Fruit fly (Drosophila melanogaster): ENCODE data around the gene m.

m gene

dm6 chrX:11709799-11710720 is 44.0 kb upstream of the m start, which contains the start of gene FucT6 (continued):
- peak; percentile 89; the same call in 2 of the 4 replicates for TF ChIP-seq chinmo (GFP tag; IDR thresholded peaks at IDR 0.05; ENCODE audit: partially characterized antibody)
- TF ChIP-seq CG32532 (GFP tag; IDR thresholded peaks at IDR 0.05) = peak; percentile 52; the same call in 1 of the 2 replicates
- peak; percentile 5 for TF ChIP-seq CG6854 (GFP tag; optimal IDR thresholded peaks at IDR 0.05)
- TF ChIP-seq prd (optimal IDR thresholded peaks at IDR 0.05) = no peak
- TF ChIP-seq prd (GFP tag; IDR thresholded peaks at IDR 0.05) = no peak
- TF ChIP-seq sna (GFP tag; IDR thresholded peaks at IDR 0.05; ENCODE audit: partially characterized antibody) = peak; percentile 85
- peak; percentile 17 for TF ChIP-seq CG9437 (GFP tag; optimal IDR thresholded peaks at IDR 0.05)
- no peak for TF ChIP-seq CG8944 (GFP tag; optimal IDR thresholded peaks at IDR 0.05)
- TF ChIP-seq CG12155 (GFP tag; optimal IDR thresholded peaks at IDR 0.05) = peak; percentile 52
- TF ChIP-seq CG9797 (GFP tag; optimal IDR thresholded peaks at IDR 0.05) = peak; percentile 38
- peak; percentile 80 for TF ChIP-seq hbn (GFP tag; IDR thresholded peaks at IDR 0.05; ENCODE audit: partially characterized antibody)
- TF ChIP-seq CG13424 (tag; optimal IDR thresholded peaks at IDR 0.05) = peak; percentile 1
- TF ChIP-seq CG2129 (GFP tag; IDR thresholded peaks at IDR 0.05; ENCODE audit: partially characterized antibody) = peak; percentile 61; the same call in 1 of the 2 replicates
- TF ChIP-seq CG31441 (GFP tag; IDR thresholded peaks at IDR 0.05) = 0 out of 2 replicates have a peak, but pooled peaks have one; percentile 1
- peak; percentile 1 for TF ChIP-seq NC2β (GFP tag; optimal IDR thresholded peaks at IDR 0.05)
- TF ChIP-seq Dad (GFP tag; optimal IDR thresholded peaks at IDR 0.05) = no peak
- peak; percentile 20 for TF ChIP-seq CG30020 (tag; optimal IDR thresholded peaks at IDR 0.05)
- TF ChIP-seq MBD-R2 (GFP tag; IDR thresholded peaks at IDR 0.05) = peak; percentile 72
- TF ChIP-seq Six4 (GFP tag; optimal IDR thresholded peaks at IDR 0.05) = no peak
- TF ChIP-seq corto (GFP tag; optimal IDR thresholded peaks at IDR 0.05) = peak; percentile 21
- TF ChIP-seq CG10209 (GFP tag; optimal IDR thresholded peaks at IDR 0.05) = peak; percentile 6
- peak; percentile 16 for TF ChIP-seq oc (tag; optimal IDR thresholded peaks at IDR 0.05)
- no peak for TF ChIP-seq fu2 (GFP tag; optimal IDR thresholded peaks at IDR 0.05)
- peak; percentile 85 for TF ChIP-seq CG7963 (GFP tag; IDR thresholded peaks at IDR 0.05; ENCODE audit: partially characterized antibody)
- peak; percentile 21 for TF ChIP-seq zen (tag; optimal IDR thresholded peaks at IDR 0.05)
- peak; percentile 5 for TF ChIP-seq HLH54F (GFP tag; optimal IDR thresholded peaks at IDR 0.05)
- peak; percentile 26 for TF ChIP-seq Nf-YC (tag; optimal IDR thresholded peaks at IDR 0.05)
- TF ChIP-seq CG1602 (GFP tag; optimal IDR thresholded peaks at IDR 0.05) = no peak
- 0 out of 2 replicates have a peak, but pooled peaks have one; percentile 53 for TF ChIP-seq Drgx (GFP tag; IDR thresholded peaks at IDR 0.05)
- peak; percentile 91 for TF ChIP-seq CG13287 (GFP tag; IDR thresholded peaks at IDR 0.05; ENCODE audit: partially characterized antibody)
- TF ChIP-seq tio (GFP tag; optimal IDR thresholded peaks at IDR 0.05) = no peak
- TF ChIP-seq CG30403 (GFP tag; optimal IDR thresholded peaks at IDR 0.05) = no peak
- TF ChIP-seq crol (GFP tag; IDR thresholded peaks at IDR 0.05) = peak; percentile 97
- peak; percentile 51 for TF ChIP-seq CG12659 (GFP tag; optimal IDR thresholded peaks at IDR 0.05)
- TF ChIP-seq HmgZ (tag; optimal IDR thresholded peaks at IDR 0.05) = peak; percentile 61
- TF ChIP-seq gfzf (GFP tag; optimal IDR thresholded peaks at IDR 0.05) = peak; percentile 23
- TF ChIP-seq zen2 (GFP tag; IDR thresholded peaks at IDR 0.05; ENCODE audit: partially characterized antibody) = peak; percentile 76
- TF ChIP-seq Dp (GFP tag; optimal IDR thresholded peaks at IDR 0.05) = peak; percentile 71
- no peak for TF ChIP-seq ara (GFP tag; IDR thresholded peaks at IDR 0.05)
- TF ChIP-seq caup (GFP tag; optimal IDR thresholded peaks at IDR 0.05; ENCODE audit: severe bottlenecking) = peak; percentile 11
- no peak for TF ChIP-seq otp (GFP tag; IDR thresholded peaks at IDR 0.05)
- TF ChIP-seq vvl (GFP tag; IDR thresholded peaks at IDR 0.05) = peak; percentile 28; the same call in 1 of the 2 replicates
